Fruit fly (Drosophila melanogaster) whole organism, wandering third instar larva: ENCODE results near the gene Nepl6.

Source experiments
- Abd-B ChIP-seq: fragments of >200 bp; optimal IDR thresholded peaks from 2 replicates; lab custom pipeline; 2017; ENCODE audit warnings: missing biosample characterization, missing genetic modification characterization
- CrebA ChIP-seq: fragments of 200-800 bp; sonication (Bioruptor generic); optimal IDR thresholded peaks from 2 replicates; lab custom pipeline; 2016; ENCODE audit warnings: missing biosample characterization, mild to moderate bottlenecking, missing genetic modification characterization, borderline replicate concordance
- Dfd ChIP-seq: fragments of >200 bp; optimal IDR thresholded peaks from 2 replicates; lab custom pipeline; 2017; ENCODE audit warnings: missing biosample characterization, missing genetic modification characterization
- Dif ChIP-seq: fragments of 200-275, 200-300 bp; sonication (Bioruptor generic); optimal IDR thresholded peaks from 2 replicates; lab custom pipeline; 2018; ENCODE audit warnings: missing biosample characterization, missing genetic modification characterization; ENCODE audit not compliant: partially characterized antibody
- HLH106 ChIP-seq: fragments of 200-800 bp; optimal IDR thresholded peaks from 3 replicates; lab custom pipeline; 2019; ENCODE audit warnings: missing biosample characterization, mild to moderate bottlenecking, missing genetic modification characterization, moderate library complexity
- Hr83 ChIP-seq: fragments of 200-300 bp; sonication (Bioruptor generic); optimal IDR thresholded peaks from 2 replicates; lab custom pipeline; 2016; ENCODE audit warnings: missing biosample characterization, mild to moderate bottlenecking, missing genetic modification characterization, moderate library complexity; ENCODE audit not compliant: poor library complexity, severe bottlenecking
- Jra ChIP-seq: sonication (Bioruptor generic); optimal IDR thresholded peaks from 2 replicates; lab custom pipeline; 2016; ENCODE audit warnings: missing biosample characterization, missing genetic modification characterization
- Myc ChIP-seq: fragments of >200 bp; optimal IDR thresholded peaks from 2 replicates; lab custom pipeline; 2017
- N ChIP-seq: fragments of >200 bp; optimal IDR thresholded peaks from 2 replicates; lab custom pipeline; 2018; ENCODE audit warnings: missing biosample characterization, missing external identifiers, missing genetic modification characterization
- OdsH ChIP-seq: fragments of 200-800 bp; sonication (Bioruptor generic); optimal IDR thresholded peaks from 2 replicates; lab custom pipeline; 2016; ENCODE audit warnings: missing biosample characterization, mild to moderate bottlenecking, missing genetic modification characterization
- Rel ChIP-seq, 2 experiments: fragments of 200-800 bp; sonication (Bioruptor generic) in 1 of 2; optimal IDR thresholded peaks; 2 replicates in 1 of 2; 3 replicates in 1 of 2; lab custom pipeline; 2016 to 2019; ENCODE audit warnings: mild to moderate bottlenecking in 2 of 2, missing biosample characterization in 2 of 2, missing genetic modification characterization in 2 of 2, moderate library complexity in 1 of 2
- Sp1 ChIP-seq: fragments of 200-800 bp; sonication (Bioruptor generic); optimal IDR thresholded peaks from 3 replicates; lab custom pipeline; 2019; ENCODE audit warnings: missing biosample characterization, mild to moderate bottlenecking, missing genetic modification characterization, moderate library complexity
- Vsx2 ChIP-seq: fragments of 200-300, 225-300 bp; sonication (Bioruptor generic); optimal IDR thresholded peaks from 2 replicates; lab custom pipeline; 2018; ENCODE audit warnings: missing biosample characterization, missing genetic modification characterization; ENCODE audit not compliant: partially characterized antibody
- br ChIP-seq: fragments of 200-800 bp; sonication (Bioruptor generic); optimal IDR thresholded peaks from 2 replicates; lab custom pipeline; 2016; ENCODE audit warnings: missing biosample characterization, missing genetic modification characterization
- brk ChIP-seq: fragments of 200-800 bp; sonication (Bioruptor generic); optimal IDR thresholded peaks from 2 replicates; lab custom pipeline; 2016; ENCODE audit warnings: missing biosample characterization, mild to moderate bottlenecking, missing genetic modification characterization
- dl ChIP-seq, 2 experiments: fragments of 175-275, 200-275 bp in 1 of 2; fragments of 200-275 bp in 1 of 2; sonication (Bioruptor generic); optimal IDR thresholded peaks; lab custom pipeline; 2018; ENCODE audit warnings: mild to moderate bottlenecking in 2 of 2, missing biosample characterization in 2 of 2, missing genetic modification characterization in 2 of 2, moderate library complexity in 2 of 2; ENCODE audit not compliant: partially characterized antibody in 2 of 2, insufficient read depth in 1 of 2
- foxo ChIP-seq, 2 experiments: fragments of 200-800 bp; sonication (Bioruptor generic); optimal IDR thresholded peaks; 2 replicates in 1 of 2; 3 replicates in 1 of 2; lab custom pipeline; 2016 to 2017; ENCODE audit warnings: missing biosample characterization in 2 of 2, missing genetic modification characterization in 2 of 2
- h ChIP-seq: fragments of 200-800 bp; sonication (Bioruptor generic); optimal IDR thresholded peaks from 3 replicates; lab custom pipeline; 2016; ENCODE audit warnings: missing biosample characterization, mild to moderate bottlenecking, missing genetic modification characterization
- jim ChIP-seq: fragments of 175-275, 200-325 bp; sonication (Bioruptor generic); optimal IDR thresholded peaks from 2 replicates; lab custom pipeline; 2016; ENCODE audit warnings: missing biosample characterization, mild to moderate bottlenecking, missing genetic modification characterization
- lola ChIP-seq: fragments of >200 bp; optimal IDR thresholded peaks from 2 replicates; lab custom pipeline; 2017; ENCODE audit warnings: missing biosample characterization, missing genetic modification characterization
- pan ChIP-seq: fragments of >200 bp; optimal IDR thresholded peaks from 2 replicates; lab custom pipeline; 2017
- rgr ChIP-seq: fragments of 200-800 bp; sonication (Bioruptor generic); optimal IDR thresholded peaks from 3 replicates; lab custom pipeline; 2016; ENCODE audit warnings: missing biosample characterization, mild to moderate bottlenecking, missing genetic modification characterization
- sage ChIP-seq: fragments of 200-800 bp; sonication (Bioruptor generic); optimal IDR thresholded peaks from 2 replicates; lab custom pipeline; 2016; ENCODE audit warnings: missing biosample characterization, mild to moderate bottlenecking, missing genetic modification characterization
- sv ChIP-seq: fragments of 200-800 bp; sonication (Bioruptor generic); optimal IDR thresholded peaks from 3 replicates; lab custom pipeline; 2016; ENCODE audit warnings: missing biosample characterization, missing genetic modification characterization
- tai ChIP-seq: sonication (Bioruptor generic); optimal IDR thresholded peaks from 2 replicates; lab custom pipeline; 2016; ENCODE audit warnings: missing biosample characterization, missing genetic modification characterization
- usp ChIP-seq: fragments of >200 bp; optimal IDR thresholded peaks from 2 replicates; lab custom pipeline; 2017; ENCODE audit warnings: missing biosample characterization, missing genetic modification characterization

Gene Nepl6

dm6 chr2L:6385409-6385808 is at the start of gene Nepl6:
Gene Nepl6 (minus strand): TSS chr2L:6385512.
- no peak for TF ChIP-seq Dfd (GFP tag; lab: Kevin White, UChicago)
- TF ChIP-seq usp (GFP tag; lab: Kevin White, UChicago), result no peak
- no peak for TF ChIP-seq Hr83 (GFP tag; lab: Kevin White, UChicago)
- no peak for TF ChIP-seq tai (GFP tag; lab: Kevin White, UChicago)
- no peak for TF ChIP-seq Rel (GFP tag; optimal IDR thresholded peaks at IDR 0.05; lab: Kevin White, UChicago)
- TF ChIP-seq Rel (tag; optimal IDR thresholded peaks at IDR 0.05; lab: Kevin White, UChicago), result peak; percentile 49
- no peak for TF ChIP-seq rgr (GFP tag; lab: Kevin White, UChicago)

DNA sequence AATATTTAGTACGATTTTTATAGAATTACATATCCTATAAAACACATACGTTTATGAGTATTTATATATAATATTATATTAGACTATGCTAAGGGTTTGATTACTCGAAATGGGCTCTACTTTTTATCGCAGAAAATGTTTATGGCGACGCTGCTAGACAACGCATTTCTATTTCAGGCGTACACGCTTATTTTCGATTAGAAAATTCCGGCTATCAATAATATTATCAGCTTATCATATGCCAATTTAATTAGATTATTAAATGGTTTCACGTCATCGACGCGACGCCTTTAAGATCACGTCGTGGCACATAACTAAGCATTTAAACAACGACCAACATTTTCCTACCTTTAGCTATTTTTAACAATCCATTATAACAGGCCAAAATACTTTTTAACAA is 41.0 kb upstream of the Nepl6 start:
- TF ChIP-seq N, result no peak
- TF ChIP-seq h, result peak; percentile 63

DNA sequence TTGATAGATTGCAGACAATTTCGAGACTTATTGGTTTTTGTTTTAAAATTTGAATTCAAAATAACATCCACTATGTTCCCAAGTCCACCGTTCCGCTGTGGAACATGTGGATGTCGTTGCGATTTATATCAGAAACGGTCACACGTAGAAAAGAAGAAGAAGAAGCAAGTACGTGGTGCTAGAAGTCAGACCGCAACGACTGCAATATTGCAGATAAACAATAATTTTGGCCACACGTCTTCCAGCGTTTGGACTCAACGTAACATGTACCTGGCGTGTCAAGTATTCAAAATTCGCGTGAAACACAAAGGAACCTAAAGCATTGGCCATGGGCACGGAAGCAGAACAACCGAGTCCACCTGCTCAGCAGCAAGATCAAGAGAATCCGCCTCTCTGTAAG is 38.9 kb upstream of the Nepl6 start, which contains the start of gene Fic:
Fic (plus strand) TSS at position 139 of the 400 bp plus-strand sequence.
- TF ChIP-seq OdsH (GFP tag; lab: Kevin White, UChicago), result peak; percentile 4
- no peak for TF ChIP-seq Dfd (GFP tag; lab: Kevin White, UChicago)
- TF ChIP-seq Myc (lab: Kevin White, UChicago), result peak; percentile 41
- TF ChIP-seq, all 38 proteins: peak for 2

DNA sequence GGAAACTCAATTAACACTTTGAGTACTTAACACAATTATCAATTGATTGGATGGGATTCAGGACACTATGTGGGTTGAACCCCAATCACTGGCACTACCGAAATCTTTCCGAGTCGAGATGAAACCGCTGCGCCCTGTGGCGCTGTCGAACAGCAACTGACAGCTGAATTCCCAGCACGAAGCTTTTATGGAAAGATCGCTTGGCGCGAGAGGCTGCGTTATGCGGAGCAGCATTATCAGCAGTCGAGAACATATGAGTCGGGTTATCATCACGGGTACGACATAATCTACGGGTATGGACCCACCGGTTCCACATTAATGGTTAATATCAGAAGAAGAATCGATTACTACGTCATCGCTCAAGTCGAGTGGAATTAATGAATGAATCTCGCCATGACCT is 37.8 kb upstream of the Nepl6 start, which contains the start of gene Tig:
Tig (minus strand) TSS at position 163 of the 400 bp plus-strand sequence.
- TF ChIP-seq Rel (GFP tag; optimal IDR thresholded peaks at IDR 0.05; lab: Kevin White, UChicago), result no peak
- TF ChIP-seq Rel (tag; optimal IDR thresholded peaks at IDR 0.05; lab: Kevin White, UChicago), result peak; percentile 40
- TF ChIP-seq Abd-B (GFP tag; lab: Kevin White, UChicago), result no peak

- TF ChIP-seq Jra (GFP tag; lab: Kevin White, UChicago) (no peak), tai (GFP tag; lab: Kevin White, UChicago) (no peak), Myc (lab: Kevin White, UChicago) (no peak), Rel (GFP tag; optimal IDR thresholded peaks at IDR 0.05; lab: Kevin White, UChicago) (no peak), Rel (tag; optimal IDR thresholded peaks at IDR 0.05; lab: Kevin White, UChicago) (no peak), foxo (GFP tag; optimal IDR thresholded peaks at IDR 0.05; lab: Kevin White, UChicago) (no peak), CrebA (no peak), sage (GFP tag; lab: Kevin White, UChicago) (no peak), Vsx2 (GFP tag; lab: Kevin White, UChicago) (no peak), dl (GFP tag; optimal IDR thresholded peaks at IDR 0.05; lab: Kevin White, UChicago; ENCODE audit: insufficient read depth in 1 of 2, partially characterized antibody in 2 of 2) (no peak), brk (GFP tag; lab: Kevin White, UChicago) (no peak), Dif (GFP tag; lab: Kevin White, UChicago) (no peak), Hr83 (GFP tag; lab: Kevin White, UChicago) (no peak), sv (GFP tag; lab: Kevin White, UChicago) (no peak), Abd-B (GFP tag; lab: Kevin White, UChicago) (no peak), br (GFP tag; lab: Kevin White, UChicago) (no peak)
- TF ChIP-seq, all 38 proteins: peak for 0
Measured at dm6 chr2L:6422488-6422887, 37.2 kb upstream of the Nepl6 start.

dm6 chr2L:6421495-6421894 is 36.2 kb upstream of the Nepl6 start:
- TF ChIP-seq usp (GFP tag; lab: Kevin White, UChicago) (no peak), Hr83 (GFP tag; lab: Kevin White, UChicago) (no peak), rgr (GFP tag; lab: Kevin White, UChicago) (no peak), Myc (lab: Kevin White, UChicago) (no peak), Dfd (GFP tag; lab: Kevin White, UChicago) (no peak), pan (no peak), Vsx2 (GFP tag; lab: Kevin White, UChicago) (no peak), HLH106 (tag; lab: Kevin White, UChicago) (no peak), sv (GFP tag; lab: Kevin White, UChicago) (no peak), lola (no peak), Sp1 (GFP tag; lab: Kevin White, UChicago) (no peak), brk (GFP tag; lab: Kevin White, UChicago) (no peak), OdsH (GFP tag; lab: Kevin White, UChicago) (no peak), dl (GFP tag; optimal IDR thresholded peaks at IDR 0.05; lab: Kevin White, UChicago; ENCODE audit: insufficient read depth in 1 of 2, partially characterized antibody in 2 of 2) (no peak), jim (no peak)
